Fruit fly (Drosophila melanogaster) whole organism, adult: ENCODE measurements around the gene CG9951.

Source experiments
- CG14711 ChIP-seq: fragments of 200-800 bp; sonication (Bioruptor generic); optimal IDR thresholded peaks from 2 replicates; lab custom pipeline; 2018; ENCODE audit warnings: missing biosample characterization, mild to moderate bottlenecking, missing genetic modification characterization, moderate library complexity
- CG5204 ChIP-seq: fragments of 200-800 bp; sonication (Bioruptor generic); optimal IDR thresholded peaks from 2 replicates; lab custom pipeline; 2016; ENCODE audit warnings: missing biosample characterization, missing genetic modification characterization
- Crg-1 ChIP-seq: fragments of 200-800 bp; sonication (Bioruptor generic); optimal IDR thresholded peaks from 2 replicates; lab custom pipeline; 2016; ENCODE audit warnings: missing biosample characterization, missing genetic modification characterization
- bab1 ChIP-seq: fragments of 200-800 bp; sonication (Bioruptor generic); optimal IDR thresholded peaks from 3 replicates; lab custom pipeline; 2019; ENCODE audit warnings: missing biosample characterization, mild to moderate bottlenecking, missing genetic modification characterization, moderate library complexity
- cic ChIP-seq: fragments of 200-800 bp; sonication (Bioruptor generic); optimal IDR thresholded peaks from 2 replicates; lab custom pipeline; 2017; ENCODE audit warnings: missing biosample characterization, mild to moderate bottlenecking, missing genetic modification characterization, moderate library complexity
- cnc ChIP-seq, 2 experiments: fragments of >200 bp; optimal IDR thresholded peaks; 2 replicates each; lab custom pipeline; 2017
- kay ChIP-seq: fragments of 200-800 bp; sonication (Bioruptor generic); peaks from one replicate; lab custom pipeline; 2016; ENCODE audit warnings: missing biosample characterization, missing genetic modification characterization, borderline replicate concordance

- TF ChIP-seq kay = no peak
- no peak for TF ChIP-seq cnc (optimal IDR thresholded peaks at IDR 0.05; lab: Kevin White, UChicago)
- TF ChIP-seq cic (GFP tag; lab: Kevin White, UChicago) = no peak
- no peak for TF ChIP-seq bab1 (GFP tag; lab: Kevin White, UChicago)
- TF ChIP-seq CG5204 (GFP tag; lab: Kevin White, UChicago) = no peak
- TF ChIP-seq CG14711 (tag; lab: Kevin White, UChicago) = no peak
- TF ChIP-seq Crg-1 (GFP tag; lab: Kevin White, UChicago) = no peak
Observed at dm6 chr3L:16840540-16840939, 22.4 kb upstream of the CG9951 start.
